Worm (Caenorhabditis elegans): ENCODE data around the gene W02F12.4.

- TF ChIP-seq him-1 (tag; optimal IDR thresholded peaks at IDR 0.05) (no peak), W03F9.2 (tag; optimal IDR thresholded peaks at IDR 0.05) (no peak)
These were observed 7.7 kb downstream of the W02F12.4 start for ce11 chrV:6699021-6699420.
